Worm (Caenorhabditis elegans): Measurements from ENCODE around the gene str-230.

DNA sequence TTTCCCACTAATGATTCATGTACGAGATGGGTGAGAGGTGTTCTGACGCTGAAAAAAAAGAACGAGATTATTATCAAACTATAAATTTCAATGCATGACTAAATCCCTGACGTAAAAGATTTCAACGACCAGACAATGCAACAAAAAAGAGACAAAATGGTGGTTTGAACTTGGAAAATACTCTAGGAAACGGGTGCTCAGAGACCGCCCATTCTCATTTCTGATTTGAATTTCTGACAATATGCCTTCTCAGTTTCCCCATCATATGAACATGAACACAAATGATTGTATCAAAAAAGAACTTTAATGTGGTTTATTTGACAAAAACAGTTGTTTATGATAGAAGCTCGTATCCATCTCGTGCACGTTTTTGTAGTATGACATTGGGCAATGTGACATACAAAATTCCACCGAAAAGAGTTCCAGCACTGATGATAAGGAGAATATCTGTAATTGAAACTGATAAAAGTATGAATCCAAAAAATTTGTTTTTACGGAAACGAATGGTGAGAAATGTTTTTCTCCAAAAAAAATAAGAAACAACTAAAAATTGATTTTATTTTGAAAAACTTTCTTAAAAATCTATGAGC is 47.6 kb downstream of the str-230 start, which contains the start of gene srd-26:
- no peak for TF ChIP-seq aly-1 (tag; optimal IDR thresholded peaks at IDR 0.05)
- TF ChIP-seq ama-1 (optimal IDR thresholded peaks at IDR 0.05) = no peak
- no peak for TF ChIP-seq tbx-11 (GFP tag; IDR thresholded peaks at IDR 0.05)
- TF ChIP-seq ceh-13 (GFP tag; optimal IDR thresholded peaks at IDR 0.05) = no peak
- TF ChIP-seq tra-4 (tag; optimal IDR thresholded peaks at IDR 0.05) = no peak
- no peak for TF ChIP-seq tbx-37 (GFP tag; conservative IDR thresholded peaks at IDR 0.05)
- no peak for TF ChIP-seq hmg-4 (GFP tag; optimal IDR thresholded peaks at IDR 0.05)
- no peak for TF ChIP-seq sea-1 (GFP tag; conservative IDR thresholded peaks at IDR 0.05)
- no peak for TF ChIP-seq ceh-36 (tag; optimal IDR thresholded peaks at IDR 0.05)
- TF ChIP-seq scrt-1 (GFP tag; IDR thresholded peaks at IDR 0.05) = no peak
- no peak for TF ChIP-seq hnd-1 (tag; optimal IDR thresholded peaks at IDR 0.05)
- no peak for TF ChIP-seq flt-1 (GFP tag; IDR thresholded peaks at IDR 0.05)
- no peak for TF ChIP-seq ets-7 (tag; optimal IDR thresholded peaks at IDR 0.05)
- no peak for TF ChIP-seq B0310.2 (tag; optimal IDR thresholded peaks at IDR 0.05)

Measured in whole organism, early embryonic.